Worm (Caenorhabditis elegans): ENCODE results near the gene sorb-1.
A peak's percentile ranks its signal among the peaks of the same experiment; 100 is the strongest.

Gene sorb-1

DNA sequence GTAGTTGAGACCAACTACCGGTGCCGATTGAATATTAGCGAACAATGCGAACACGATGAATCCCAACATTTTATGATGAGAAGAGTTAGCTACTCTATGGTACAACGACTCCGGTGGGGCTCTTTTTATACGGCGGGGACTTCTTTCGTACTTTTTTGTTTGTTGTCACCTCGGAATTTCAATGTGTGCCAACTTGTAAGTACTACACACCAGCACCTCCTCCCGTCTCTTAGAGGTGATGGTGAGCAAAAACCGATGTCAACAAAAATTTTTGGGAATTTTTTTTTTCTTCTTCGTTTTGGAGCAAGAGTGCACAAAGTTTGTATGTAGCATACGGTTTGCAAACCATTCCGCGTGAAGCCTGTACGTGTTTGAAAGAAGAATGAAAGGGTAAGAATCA, 24.4 kb downstream of the sorb-1 start, which contains the start of gene Y45F10D.2:
Y45F10D.2 (minus strand) TSS at position 101 of the 400 bp plus-strand sequence.
- TF ChIP-seq elt-3 (tag; optimal IDR thresholded peaks at IDR 0.05) (no peak), ZK546.5 (tag; optimal IDR thresholded peaks at IDR 0.05) (no peak), ceh-82 (tag; optimal IDR thresholded peaks at IDR 0.05) (no peak), blmp-1 (tag; optimal IDR thresholded peaks at IDR 0.05; ENCODE audit: insufficient read depth) (no peak), mbf-1 (tag; optimal IDR thresholded peaks at IDR 0.05) (no peak), dmd-4 (tag; optimal IDR thresholded peaks at IDR 0.05) (no peak), nhr-10 (tag; optimal IDR thresholded peaks at IDR 0.05) (no peak), zag-1 (tag; optimal IDR thresholded peaks at IDR 0.05) (no peak), aly-2 (tag; optimal IDR thresholded peaks at IDR 0.05) (no peak), snpc-4 (tag; optimal IDR thresholded peaks at IDR 0.05) (no peak), nhr-129 (tag; optimal IDR thresholded peaks at IDR 0.05) (no peak), unc-62 (GFP tag; optimal IDR thresholded peaks at IDR 0.05) (no peak), nhr-21 (tag; optimal IDR thresholded peaks at IDR 0.05) (no peak), alr-1 (tag; optimal IDR thresholded peaks at IDR 0.05) (no peak), nhr-25 (tag; optimal IDR thresholded peaks at IDR 0.05) (no peak), nhr-12 (tag; optimal IDR thresholded peaks at IDR 0.05) (no peak), mab-5 (tag; optimal IDR thresholded peaks at IDR 0.05) (no peak), sem-4 (tag; optimal IDR thresholded peaks at IDR 0.05) (no peak), lin-13 (GFP tag; optimal IDR thresholded peaks at IDR 0.05) (no peak)

DNA sequence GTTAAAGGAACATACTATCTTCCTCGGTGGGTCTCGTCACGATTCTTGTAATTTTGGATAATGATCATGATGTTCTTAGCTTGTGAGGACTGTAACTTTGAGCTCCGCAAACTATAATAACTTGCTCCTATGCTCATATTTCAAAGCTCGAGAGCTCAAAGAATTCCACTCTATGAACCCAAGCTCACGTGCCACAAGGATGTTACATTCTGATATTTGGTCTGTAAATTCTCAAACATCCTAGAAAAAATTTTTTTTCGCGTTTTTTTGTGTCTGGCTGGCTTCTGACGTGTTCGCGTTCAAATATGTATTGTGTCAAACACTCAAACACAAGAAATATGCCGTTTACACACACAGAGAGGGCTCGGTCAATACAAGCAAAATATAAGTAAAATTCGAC, 26.0 kb downstream of the sorb-1 start, which contains the start of gene Y45F10D.16:
Y45F10D.16 (plus strand) TSS at position 301 of the 400 bp plus-strand sequence.
- TF ChIP-seq R02D3.7 (tag; optimal IDR thresholded peaks at IDR 0.05) (no peak), sma-3 (GFP tag; optimal IDR thresholded peaks at IDR 0.05) (no peak), snpc-4 (tag; optimal IDR thresholded peaks at IDR 0.05) (no peak), ama-1 (optimal IDR thresholded peaks at IDR 0.05) (no peak), elt-3 (tag; optimal IDR thresholded peaks at IDR 0.05) (no peak), sem-4 (tag; optimal IDR thresholded peaks at IDR 0.05) (no peak), egl-27 (tag; optimal IDR thresholded peaks at IDR 0.05) (no peak), mab-5 (tag; optimal IDR thresholded peaks at IDR 0.05) (no peak), unc-62 (GFP tag; optimal IDR thresholded peaks at IDR 0.05) (no peak), nhr-23 (tag; optimal IDR thresholded peaks at IDR 0.05) (no peak), skn-1 (tag; optimal IDR thresholded peaks at IDR 0.05) (no peak), crh-2 (tag; optimal IDR thresholded peaks at IDR 0.05) (no peak)

DNA sequence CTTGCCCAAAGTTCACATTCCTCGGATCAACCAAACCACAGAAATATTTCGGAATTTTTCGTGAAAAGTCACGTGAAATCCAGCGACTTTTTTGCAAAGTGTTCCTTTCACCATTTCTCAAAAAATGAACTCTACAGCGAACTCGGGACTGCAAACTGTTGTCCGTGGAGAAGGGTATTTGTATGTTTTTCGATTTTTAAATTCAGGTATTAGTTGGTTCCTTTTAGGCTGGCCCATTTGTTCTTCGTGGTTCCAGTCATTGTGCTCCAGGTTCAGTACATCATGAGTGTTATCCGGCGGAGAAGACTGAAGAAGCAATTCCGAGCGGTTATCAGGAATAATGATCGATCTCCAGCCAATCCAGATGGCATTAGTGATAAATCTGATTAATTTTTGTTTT, 26.6 kb downstream of the sorb-1 start:
- TF ChIP-seq mbf-1 (tag; optimal IDR thresholded peaks at IDR 0.05), result no peak
- no peak for TF ChIP-seq nhr-25 (tag; optimal IDR thresholded peaks at IDR 0.05)
- no peak for TF ChIP-seq lsy-2 (tag; optimal IDR thresholded peaks at IDR 0.05)
- no peak for TF ChIP-seq blmp-1 (tag; optimal IDR thresholded peaks at IDR 0.05; ENCODE audit: insufficient read depth)
- no peak for TF ChIP-seq unc-55 (GFP tag; optimal IDR thresholded peaks at IDR 0.05)
- TF ChIP-seq ama-1 (optimal IDR thresholded peaks at IDR 0.05), result no peak
- no peak for TF ChIP-seq nhr-11 (tag; optimal IDR thresholded peaks at IDR 0.05)
- no peak for TF ChIP-seq nhr-129 (tag; optimal IDR thresholded peaks at IDR 0.05)
- TF ChIP-seq unc-39 (tag; optimal IDR thresholded peaks at IDR 0.05), result no peak
- TF ChIP-seq sma-3 (GFP tag; optimal IDR thresholded peaks at IDR 0.05), result no peak
- TF ChIP-seq nhr-21 (tag; optimal IDR thresholded peaks at IDR 0.05), result no peak
- TF ChIP-seq zag-1 (tag; optimal IDR thresholded peaks at IDR 0.05), result no peak
- no peak for TF ChIP-seq Y55F3AM.14 (GFP tag; optimal IDR thresholded peaks at IDR 0.05)
- TF ChIP-seq unc-62 (GFP tag; optimal IDR thresholded peaks at IDR 0.05), result no peak
- TF ChIP-seq nhr-23 (tag; optimal IDR thresholded peaks at IDR 0.05), result no peak
- TF ChIP-seq lin-13 (GFP tag; optimal IDR thresholded peaks at IDR 0.05), result no peak

DNA sequence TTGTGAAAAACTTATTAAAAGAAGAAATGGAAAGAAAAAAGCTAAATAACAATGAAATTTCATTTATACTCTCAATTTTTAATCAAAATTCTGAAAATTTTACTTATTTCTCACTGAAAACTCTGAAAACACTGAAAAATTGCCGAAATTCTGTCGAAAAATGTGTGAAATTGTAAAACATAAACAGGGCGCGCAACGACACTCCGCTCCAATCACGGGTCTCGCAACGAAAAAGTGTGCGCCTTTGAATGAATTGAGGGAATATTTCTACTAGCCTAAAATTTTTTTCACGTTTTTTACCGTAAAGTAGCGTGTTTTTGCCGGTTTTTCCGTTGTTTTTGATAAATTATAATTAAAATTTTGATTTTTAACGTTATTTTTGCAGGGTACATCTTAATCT, 27.3 kb downstream of the sorb-1 start, which contains the start of gene rpl-18:
rpl-18 (plus strand) TSS at position 386 of the 400 bp plus-strand sequence.
- peak; percentile 90 for TF ChIP-seq unc-55 (GFP tag; optimal IDR thresholded peaks at IDR 0.05)
- no peak for TF ChIP-seq unc-62 (GFP tag; optimal IDR thresholded peaks at IDR 0.05)
- no peak for TF ChIP-seq sma-9 (GFP tag; optimal IDR thresholded peaks at IDR 0.05)
- TF ChIP-seq sma-9 (tag; optimal IDR thresholded peaks at IDR 0.05), result no peak
- TF ChIP-seq mdl-1 (tag; optimal IDR thresholded peaks at IDR 0.05), result no peak
- TF ChIP-seq nhr-10 (tag; optimal IDR thresholded peaks at IDR 0.05), result no peak
- TF ChIP-seq R02D3.7 (tag; optimal IDR thresholded peaks at IDR 0.05), result no peak
- peak; percentile 36 for TF ChIP-seq fos-1 (tag; optimal IDR thresholded peaks at IDR 0.05)
- no peak for TF ChIP-seq alr-1 (tag; optimal IDR thresholded peaks at IDR 0.05)
- no peak for TF ChIP-seq lin-39 (tag; optimal IDR thresholded peaks at IDR 0.05)
- peak; percentile 71 for TF ChIP-seq sma-3 (GFP tag; optimal IDR thresholded peaks at IDR 0.05)
- TF ChIP-seq nhr-129 (tag; optimal IDR thresholded peaks at IDR 0.05), result peak; percentile 91
- peak; percentile 71 for TF ChIP-seq snpc-4 (tag; optimal IDR thresholded peaks at IDR 0.05)
- TF ChIP-seq ama-1 (optimal IDR thresholded peaks at IDR 0.05), result peak; percentile 17
- TF ChIP-seq nhr-6 (tag; optimal IDR thresholded peaks at IDR 0.05), result no peak
- no peak for TF ChIP-seq ceh-82 (tag; optimal IDR thresholded peaks at IDR 0.05)
- no peak for TF ChIP-seq ztf-1 (GFP tag; conservative IDR thresholded peaks at IDR 0.05)
- TF ChIP-seq nhr-12 (tag; optimal IDR thresholded peaks at IDR 0.05), result no peak
- peak; percentile 73 for TF ChIP-seq gmeb-1 (tag; optimal IDR thresholded peaks at IDR 0.05)
- peak; percentile 61 for TF ChIP-seq nhr-25 (tag; optimal IDR thresholded peaks at IDR 0.05)
- TF ChIP-seq zag-1 (tag; optimal IDR thresholded peaks at IDR 0.05), result no peak
- TF ChIP-seq lin-11 (tag; optimal IDR thresholded peaks at IDR 0.05), result peak; percentile 60
- peak; percentile 57 to 92 for TF ChIP-seq lsy-2 (tag; optimal IDR thresholded peaks at IDR 0.05)
- TF ChIP-seq nhr-77 (tag; optimal IDR thresholded peaks at IDR 0.05), result no peak
- no peak for TF ChIP-seq mbf-1 (tag; optimal IDR thresholded peaks at IDR 0.05)
- peak; percentile 40 for TF ChIP-seq F13H6.1 (tag; optimal IDR thresholded peaks at IDR 0.05)
- TF ChIP-seq elt-1 (tag; optimal IDR thresholded peaks at IDR 0.05), result no peak
- no peak for TF ChIP-seq ceh-16 (tag; optimal IDR thresholded peaks at IDR 0.05)
- no peak for TF ChIP-seq aly-2 (tag; optimal IDR thresholded peaks at IDR 0.05)
- peak; percentile 27 for TF ChIP-seq sem-4 (tag; optimal IDR thresholded peaks at IDR 0.05)
- peak; percentile 72 for TF ChIP-seq lin-13 (GFP tag; optimal IDR thresholded peaks at IDR 0.05)
- TF ChIP-seq crh-2 (tag; optimal IDR thresholded peaks at IDR 0.05), result peak; percentile 55

Data from whole organism, L2 larva.